Fruit fly (Drosophila melanogaster): ENCODE results near the gene CG15293.

The CG15293 gene

dm6 chr2L:14122742-14123334, 13.6 kb upstream of the CG15293 start (continued):
- TF ChIP-seq HLH54F (GFP tag; optimal IDR thresholded peaks at IDR 0.05) (peak; percentile 40), row (GFP tag; IDR thresholded peaks at IDR 0.05) (peak; percentile 82), z (GFP tag; IDR thresholded peaks at IDR 0.05) (no peak), tll (GFP tag; optimal IDR thresholded peaks at IDR 0.05) (no peak), caup (GFP tag; optimal IDR thresholded peaks at IDR 0.05; ENCODE audit: severe bottlenecking) (peak; percentile 61), gcm2 (GFP tag; optimal IDR thresholded peaks at IDR 0.05) (no peak), peb (GFP tag; IDR thresholded peaks at IDR 0.05) (0 out of 2 replicates have a peak, but pooled peaks have one; percentile 20), sob (GFP tag; IDR thresholded peaks at IDR 0.05) (peak; percentile 76), Fer2 (tag; optimal IDR thresholded peaks at IDR 0.05) (peak; percentile 9), Eip74EF (GFP tag; optimal IDR thresholded peaks at IDR 0.05) (peak in 1 of 2 experiments; percentile 2), CG10565 (GFP tag; optimal IDR thresholded peaks at IDR 0.05) (no peak), Med (GFP tag) (peak; percentile 93), zen2 (GFP tag; IDR thresholded peaks at IDR 0.05; ENCODE audit: partially characterized antibody) (no peak), wdn (GFP tag; IDR thresholded peaks at IDR 0.05) (peak; percentile 56; the same call in 1 of the 2 replicates), inv (GFP tag; IDR thresholded peaks at IDR 0.05; ENCODE audit: partially characterized antibody) (no peak), dati (GFP tag; IDR thresholded peaks at IDR 0.05) (0 out of 2 replicates have a peak, but pooled peaks have one; percentile 32), amos (GFP tag; IDR thresholded peaks at IDR 0.05; ENCODE audit: partially characterized antibody) (no peak), dpn (GFP tag; optimal IDR thresholded peaks at IDR 0.05) (peak; percentile 11 to 53), CG12155 (GFP tag; optimal IDR thresholded peaks at IDR 0.05) (no peak), CG5953 (GFP tag; IDR thresholded peaks at IDR 0.05) (peak; percentile 62), Opbp (GFP tag; IDR thresholded peaks at IDR 0.05; ENCODE audit: partially characterized antibody) (no peak), org-1 (GFP tag; optimal IDR thresholded peaks at IDR 0.05) (peak; percentile 45), mam (GFP tag; optimal IDR thresholded peaks at IDR 0.05) (peak; percentile 52), CG12744 (GFP tag; optimal IDR thresholded peaks at IDR 0.05) (no peak), CG12391 (tag; optimal IDR thresholded peaks at IDR 0.05) (peak; percentile 44), CG8388 (GFP tag; optimal IDR thresholded peaks at IDR 0.05) (peak; percentile 54), CG6765 (GFP tag; optimal IDR thresholded peaks at IDR 0.05) (peak; percentile 63), CG16815 (GFP tag; optimal IDR thresholded peaks at IDR 0.05) (peak; percentile 3), PHDP (tag; optimal IDR thresholded peaks at IDR 0.05) (peak; percentile 50), slp2 (GFP tag; optimal IDR thresholded peaks at IDR 0.05) (peak; percentile 26), exex (tag; optimal IDR thresholded peaks at IDR 0.05) (peak; percentile 15), CG34376 (GFP tag; optimal IDR thresholded peaks at IDR 0.05) (peak; percentile 47), abd-A (tag; optimal IDR thresholded peaks at IDR 0.05) (peak; percentile 84), CG8478 (optimal IDR thresholded peaks at IDR 0.05) (no peak), Hr78 (GFP tag; optimal IDR thresholded peaks at IDR 0.05) (no peak), CG7786 (GFP tag; optimal IDR thresholded peaks at IDR 0.05) (peak; percentile 33), ftz-f1 (GFP tag; optimal IDR thresholded peaks at IDR 0.05) (no peak), Max (GFP tag; optimal IDR thresholded peaks at IDR 0.05) (no peak), CG17568 (GFP tag; optimal IDR thresholded peaks at IDR 0.05) (no peak), Tbp (GFP tag; optimal IDR thresholded peaks at IDR 0.05) (no peak), CG10274 (GFP tag; optimal IDR thresholded peaks at IDR 0.05) (peak; percentile 39), CG14014 (GFP tag; IDR thresholded peaks at IDR 0.05) (peak; percentile 73), CG1603 (tag; optimal IDR thresholded peaks at IDR 0.05) (peak; percentile 53), CG5245 (GFP tag; optimal IDR thresholded peaks at IDR 0.05) (peak; percentile 6), Oaz (GFP tag; IDR thresholded peaks at IDR 0.05) (peak; percentile 66), Dfd (GFP tag; optimal IDR thresholded peaks at IDR 0.05) (no peak), zfh2 (GFP tag; optimal IDR thresholded peaks at IDR 0.05) (peak; percentile 13), her (GFP tag; optimal IDR thresholded peaks at IDR 0.05) (peak; percentile 6), phol (tag; optimal IDR thresholded peaks at IDR 0.05) (peak; percentile 59)
